Worm (Caenorhabditis elegans) whole organism, L3 larva: ENCODE results near the gene C08H9.16.

Experiments
- R02D3.7 ChIP-seq: fragments of 150-350 bp; optimal IDR thresholded peaks from 2 replicates; lab custom pipeline; 2014; ENCODE audit warnings: missing biosample characterization, missing genetic modification characterization
- ZK546.5 ChIP-seq: sonication (generic microtip); optimal IDR thresholded peaks from 2 replicates; lab custom pipeline; 2017; ENCODE audit warnings: missing biosample characterization, missing genetic modification characterization
- aly-2 ChIP-seq: fragments of 150-350 bp; optimal IDR thresholded peaks from 2 replicates; lab custom pipeline; 2014; ENCODE audit warnings: missing biosample characterization, missing genetic modification characterization
- ama-1 ChIP-seq: fragments of 150-350 bp; optimal IDR thresholded peaks from 2 replicates; lab custom pipeline; 2018
- egl-27 ChIP-seq: sonication (generic microtip); optimal IDR thresholded peaks from 4 replicates; lab custom pipeline; 2017; ENCODE audit warnings: missing biosample characterization, missing genetic modification reagents, missing genetic modification characterization
- fos-1 ChIP-seq: fragments of 150-350 bp; optimal IDR thresholded peaks from 2 replicates; lab custom pipeline; 2014; ENCODE audit warnings: missing biosample characterization, missing genetic modification characterization
- jun-1 ChIP-seq: fragments of 150-350 bp; optimal IDR thresholded peaks from 2 replicates; lab custom pipeline; 2014; ENCODE audit warnings: missing biosample characterization, missing genetic modification reagents, missing genetic modification characterization
- lin-15B ChIP-seq: fragments of 150-350 bp; optimal IDR thresholded peaks from 2 replicates; lab custom pipeline; 2014; ENCODE audit warnings: missing biosample characterization, missing genetic modification characterization
- nhr-28 ChIP-seq: fragments of 150-350 bp; optimal IDR thresholded peaks from 2 replicates; lab custom pipeline; 2014; ENCODE audit warnings: missing biosample characterization, missing genetic modification characterization
- pha-4 ChIP-seq: fragments of 150-350 bp; optimal IDR thresholded peaks from 2 replicates; lab custom pipeline; 2014; ENCODE audit warnings: missing biosample characterization, missing genetic modification reagents, missing genetic modification characterization
- tbx-2 ChIP-seq: sonication (generic microtip); optimal IDR thresholded peaks from 2 replicates; lab custom pipeline; 2016; ENCODE audit warnings: mild to moderate bottlenecking, missing genetic modification characterization, missing compliant biosample characterization
- ztf-11 ChIP-seq: fragments of 150-350 bp; optimal IDR thresholded peaks from 2 replicates; lab custom pipeline; 2014; ENCODE audit warnings: missing biosample characterization, missing genetic modification characterization

DNA sequence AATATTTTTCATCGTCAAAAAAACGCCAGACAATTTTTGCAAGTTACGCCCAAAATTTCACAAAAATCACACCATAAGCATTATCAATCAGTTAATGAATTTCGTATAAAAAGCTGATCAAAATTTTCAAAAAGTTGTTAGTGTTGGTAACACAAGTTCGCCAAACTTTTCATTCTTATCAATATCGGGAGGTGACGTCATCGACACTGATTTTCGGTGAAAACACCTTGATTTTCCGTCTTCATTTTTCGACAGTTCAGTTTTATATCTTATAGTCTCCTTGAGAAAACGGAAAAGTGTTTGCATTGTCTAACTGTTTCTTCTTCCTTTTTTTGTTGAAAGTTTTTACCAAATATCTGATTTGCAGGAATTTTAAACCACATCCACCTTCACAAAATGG, 11.8 kb upstream of the C08H9.16 start, which contains the start of gene C08H9.15:
- TF ChIP-seq lin-15B (tag; lab: Kevin White, UChicago) = no peak
- no peak for TF ChIP-seq nhr-28 (tag; lab: Kevin White, UChicago)
- no peak for TF ChIP-seq fos-1 (tag; lab: Kevin White, UChicago)
- TF ChIP-seq aly-2 (tag; lab: Kevin White, UChicago) = no peak
- no peak for TF ChIP-seq ZK546.5 (tag; lab: Kevin White, UChicago)
- no peak for TF ChIP-seq jun-1
- TF ChIP-seq tbx-2 (tag; lab: Kevin White, UChicago) = no peak
- TF ChIP-seq pha-4 (tag; lab: Kevin White, UChicago) = no peak
- TF ChIP-seq egl-27 (tag; lab: Kevin White, UChicago) = no peak
- no peak for TF ChIP-seq ztf-11
- TF ChIP-seq ama-1 = no peak
- no peak for TF ChIP-seq R02D3.7 (tag; lab: Kevin White, UChicago)
